Fruit fly (Drosophila melanogaster) whole organism: ENCODE measurements around the gene Yp1.

ENCODE experiments used
- CG8478 ChIP-seq: fragments of >200 bp; optimal IDR thresholded peaks from 2 replicates; lab custom pipeline; 2018; ENCODE audit warnings: inconsistent platforms
- usp ChIP-seq: fragments of >200 bp; optimal IDR thresholded peaks from 2 replicates; lab custom pipeline; 2017; ENCODE audit warnings: missing biosample characterization, missing genetic modification characterization, mixed read lengths

DNA sequence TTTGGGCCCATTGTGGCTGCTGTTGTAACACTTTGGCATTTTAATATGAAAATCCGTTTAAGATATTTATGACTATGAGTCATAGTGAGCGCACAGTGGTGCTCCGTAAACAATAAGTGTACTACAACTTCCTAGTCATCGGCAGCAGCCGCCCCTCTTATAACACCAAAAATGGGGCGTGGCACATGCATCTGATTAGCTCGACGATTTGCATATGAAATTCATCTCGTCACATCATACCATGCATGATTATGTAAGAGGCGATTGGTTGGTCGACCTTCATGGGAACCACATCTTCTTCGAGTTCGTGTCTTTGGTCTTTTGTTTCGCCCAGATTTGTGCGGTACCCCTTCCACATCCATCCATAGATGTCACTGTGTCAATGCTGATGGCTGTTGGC lies 23.9 kb upstream of the Yp1 start:
- TF ChIP-seq usp (GFP tag; lab: Kevin White, UChicago), result no peak
- TF ChIP-seq CG8478 (lab: Kevin White, UChicago), result no peak
